Fruit fly (Drosophila melanogaster) whole organism, embryonic: Measurements from ENCODE around the gene CG4576.

Experiments used
- Abd-B ChIP-seq: fragments of 200-800 bp; sonication (Bioruptor generic); optimal IDR thresholded peaks from 2 replicates; lab custom pipeline; 2018; ENCODE audit warnings: missing biosample characterization, mild to moderate bottlenecking, missing genetic modification characterization, moderate library complexity
- Blimp-1 ChIP-seq: fragments of 200-800 bp; sonication (Bioruptor generic); optimal IDR thresholded peaks from 3 replicates; lab custom pipeline; 2018; ENCODE audit warnings: missing biosample characterization, missing genetic modification characterization, mild to moderate bottlenecking, moderate library complexity, missing genetic modification reagents
- CG1024 ChIP-seq: fragments of 200-800 bp; sonication (Bioruptor generic); IDR thresholded peaks from 2 replicates; pipeline ENCODE4 v1.3.6; 2022; ENCODE audit warnings: missing biosample characterization, missing genetic modification characterization
- CG10267 ChIP-seq: fragments of 200-800 bp; sonication (Bioruptor generic); optimal IDR thresholded peaks from 2 replicates; lab custom pipeline; 2018; ENCODE audit warnings: missing biosample characterization, mild to moderate bottlenecking, missing genetic modification characterization, moderate library complexity
- CG10654 ChIP-seq: fragments of 200-800 bp; sonication (Bioruptor generic); optimal IDR thresholded peaks from 2 replicates; lab custom pipeline; 2016; ENCODE audit warnings: missing biosample characterization, missing genetic modification characterization
- CG11398 ChIP-seq: fragments of 200-800 bp; sonication (Bioruptor generic); optimal IDR thresholded peaks from 2 replicates; lab custom pipeline; 2016; ENCODE audit warnings: missing biosample characterization, missing genetic modification characterization
- CG12391 ChIP-seq: fragments of 200-800 bp; sonication (Bioruptor generic); optimal IDR thresholded peaks from 3 replicates; lab custom pipeline; 2018; ENCODE audit warnings: missing biosample characterization, mild to moderate bottlenecking, missing genetic modification characterization, moderate library complexity
- CG13424 ChIP-seq: fragments of 200-800 bp; sonication (Bioruptor generic); optimal IDR thresholded peaks from 2 replicates; lab custom pipeline; 2019; ENCODE audit warnings: missing biosample characterization, mild to moderate bottlenecking, missing genetic modification characterization, moderate library complexity
- CG14014 ChIP-seq: fragments of 200-800 bp; sonication (Bioruptor generic); IDR thresholded peaks from 2 replicates; pipeline ENCODE4 v1.3.6; 2022; ENCODE audit warnings: missing biosample characterization, missing genetic modification characterization
- CG14441 ChIP-seq: fragments of 200-800 bp; sonication (Bioruptor generic); IDR thresholded peaks from 2 replicates; pipeline ENCODE4 v1.3.6; 2022; ENCODE audit warnings: missing biosample characterization, missing genetic modification characterization
- CG17359 ChIP-seq: fragments of 200-800 bp; sonication (Bioruptor generic); optimal IDR thresholded peaks from 3 replicates; lab custom pipeline; 2018; ENCODE audit warnings: missing biosample characterization, mild to moderate bottlenecking, missing genetic modification characterization, moderate library complexity
- CG17568 ChIP-seq: fragments of 200-800 bp; sonication (Bioruptor generic); optimal IDR thresholded peaks from 2 replicates; lab custom pipeline; 2018; ENCODE audit warnings: missing biosample characterization, mild to moderate bottlenecking, missing genetic modification characterization, moderate library complexity
- CG17912 ChIP-seq: fragments of 200-800 bp; sonication (Bioruptor generic); optimal IDR thresholded peaks from 2 replicates; lab custom pipeline; 2018; ENCODE audit warnings: missing biosample characterization, mild to moderate bottlenecking, missing genetic modification characterization
- CG2202 ChIP-seq: fragments of 200-800 bp; sonication (Bioruptor generic); optimal IDR thresholded peaks from 2 replicates; lab custom pipeline; 2018; ENCODE audit warnings: missing biosample characterization, mild to moderate bottlenecking, missing genetic modification characterization
- CG3726 ChIP-seq: fragments of 200-800 bp; sonication (Bioruptor generic); IDR thresholded peaks from 3 replicates; pipeline ENCODE4, ENCODE4 v1.3.6; 2022; ENCODE audit warnings: missing biosample characterization, missing genetic modification characterization
- CG7963 ChIP-seq: fragments of 200-800 bp; sonication (Bioruptor generic); IDR thresholded peaks from 3 replicates; pipeline ENCODE4 v1.3.6; 2022; ENCODE audit warnings: missing biosample characterization, missing genetic modification characterization; ENCODE audit not compliant: partially characterized antibody
- CG8944 ChIP-seq: fragments of 200-800 bp; sonication (Bioruptor generic); optimal IDR thresholded peaks from 3 replicates; lab custom pipeline; 2016; ENCODE audit warnings: missing biosample characterization, missing genetic modification characterization
- CG9797 ChIP-seq: fragments of 200-800 bp; sonication (Bioruptor generic); optimal IDR thresholded peaks from 3 replicates; lab custom pipeline; 2018; ENCODE audit warnings: missing biosample characterization, mild to moderate bottlenecking, missing genetic modification characterization
- Dip3 ChIP-seq: fragments of 200-800 bp; sonication (Bioruptor generic); optimal IDR thresholded peaks from 3 replicates; lab custom pipeline; 2016; ENCODE audit warnings: missing biosample characterization, missing genetic modification characterization
- Drgx ChIP-seq: fragments of 200-800 bp; sonication (Bioruptor generic); IDR thresholded peaks from 2 replicates; pipeline ENCODE4 v1.3.6; 2022; ENCODE audit warnings: missing biosample characterization, missing genetic modification characterization
- Lpt ChIP-seq: fragments of >200 bp; optimal IDR thresholded peaks from 2 replicates; lab custom pipeline; 2018; ENCODE audit warnings: missing biosample characterization, missing genetic modification characterization
- MESR4 ChIP-seq: fragments of 200-800 bp; sonication (Bioruptor generic); optimal IDR thresholded peaks from 2 replicates; lab custom pipeline; 2018; ENCODE audit warnings: missing biosample characterization, mild to moderate bottlenecking, missing genetic modification characterization, moderate library complexity
- Mrtf ChIP-seq: fragments of 200-800 bp; sonication (Bioruptor generic); IDR thresholded peaks from 3 replicates; pipeline ENCODE4 v1.3.6; 2022; ENCODE audit warnings: missing biosample characterization, missing genetic modification characterization
- NK7.1 ChIP-seq: fragments of 200-800 bp; sonication (Bioruptor generic); optimal IDR thresholded peaks from 3 replicates; lab custom pipeline; 2016; ENCODE audit warnings: missing biosample characterization, missing genetic modification characterization
- Neu2 ChIP-seq: fragments of 200-800 bp; sonication (Bioruptor generic); optimal IDR thresholded peaks from 3 replicates; lab custom pipeline; 2016; ENCODE audit warnings: missing biosample characterization, missing genetic modification characterization, borderline replicate concordance
- Optix ChIP-seq: fragments of 200-800 bp; sonication (Bioruptor generic); IDR thresholded peaks from 3 replicates; pipeline ENCODE4 v1.3.6; 2022; ENCODE audit warnings: missing biosample characterization, missing genetic modification characterization
- PHDP ChIP-seq: fragments of 200-800 bp; sonication (Bioruptor generic); optimal IDR thresholded peaks from 3 replicates; lab custom pipeline; 2018; ENCODE audit warnings: missing biosample characterization, mild to moderate bottlenecking, missing genetic modification characterization, moderate library complexity
- Pdp1 ChIP-seq, 2 experiments: fragments of 200-800 bp; sonication (Bioruptor generic); optimal IDR thresholded peaks; 3 replicates each; lab custom pipeline; 2016; ENCODE audit warnings: missing biosample characterization in 2 of 2, missing genetic modification characterization in 2 of 2, mild to moderate bottlenecking in 1 of 2, moderate library complexity in 1 of 2
- Sox102F ChIP-seq: fragments of 200-800 bp; sonication (Bioruptor generic); optimal IDR thresholded peaks from 2 replicates; lab custom pipeline; 2018; ENCODE audit warnings: missing biosample characterization, mild to moderate bottlenecking, missing genetic modification characterization, moderate library complexity
- Ssrp ChIP-seq: fragments of 200-800 bp; sonication (Bioruptor generic); optimal IDR thresholded peaks from 2 replicates; lab custom pipeline; 2018; ENCODE audit warnings: missing biosample characterization, mild to moderate bottlenecking, missing genetic modification characterization, moderate library complexity
- ab ChIP-seq: fragments of 200-800 bp; sonication (Bioruptor generic); optimal IDR thresholded peaks from 2 replicates; lab custom pipeline; 2016; ENCODE audit warnings: missing biosample characterization, missing genetic modification characterization
- amos ChIP-seq: fragments of 200-800 bp; sonication (Bioruptor generic); IDR thresholded peaks from 2 replicates; pipeline ENCODE4 v1.3.6; 2022; ENCODE audit warnings: missing biosample characterization, missing genetic modification characterization; ENCODE audit not compliant: partially characterized antibody
- crc ChIP-seq: fragments of 200-800 bp; sonication (Bioruptor generic); optimal IDR thresholded peaks from 2 replicates; lab custom pipeline; 2016; ENCODE audit warnings: missing biosample characterization, missing genetic modification characterization
- gsb ChIP-seq: fragments of 200-800 bp; sonication (Bioruptor generic); IDR thresholded peaks from 2 replicates; pipeline ENCODE4 v1.3.6; 2022; ENCODE audit warnings: missing biosample characterization, missing genetic modification characterization
- jigr1 ChIP-seq: fragments of 200-800 bp; sonication (Bioruptor generic); IDR thresholded peaks from 3 replicates; pipeline ENCODE4 v1.3.6; 2022; ENCODE audit warnings: missing biosample characterization, missing genetic modification characterization
- ken ChIP-seq: fragments of 200-800 bp; sonication (Bioruptor generic); IDR thresholded peaks from 3 replicates; pipeline ENCODE4 v1.3.6; 2022; ENCODE audit warnings: missing biosample characterization, missing genetic modification characterization
- knrl ChIP-seq: fragments of 200-800 bp; sonication (Bioruptor generic); IDR thresholded peaks from 3 replicates; pipeline ENCODE4 v1.3.6; 2022; ENCODE audit warnings: missing biosample characterization, missing genetic modification characterization; ENCODE audit not compliant: partially characterized antibody
- luna ChIP-seq: fragments of 200-800 bp; sonication (Bioruptor generic); optimal IDR thresholded peaks from 2 replicates; lab custom pipeline; 2016; ENCODE audit warnings: missing biosample characterization, missing genetic modification characterization
- odd ChIP-seq: fragments of 200-800 bp; sonication (Bioruptor generic); optimal IDR thresholded peaks from 2 replicates; lab custom pipeline; 2017; ENCODE audit warnings: missing biosample characterization, mild to moderate bottlenecking, missing genetic modification characterization
- onecut ChIP-seq: fragments of 200-800 bp; sonication (Bioruptor generic); IDR thresholded peaks from 2 replicates; pipeline ENCODE4 v1.3.6; 2022; ENCODE audit warnings: missing biosample characterization, missing genetic modification characterization
- org-1 ChIP-seq: fragments of 200-800 bp; sonication (Bioruptor generic); optimal IDR thresholded peaks from 2 replicates; lab custom pipeline; 2017; ENCODE audit warnings: missing biosample characterization, missing genetic modification characterization
- pnt ChIP-seq: fragments of 200-800 bp; sonication (Bioruptor generic); optimal IDR thresholded peaks from 3 replicates; lab custom pipeline; 2016; ENCODE audit warnings: missing biosample characterization, missing genetic modification characterization
- pum ChIP-seq: fragments of 200-800 bp; sonication (Bioruptor generic); optimal IDR thresholded peaks from 2 replicates; lab custom pipeline; 2016; ENCODE audit warnings: missing biosample characterization, missing genetic modification characterization
- rib ChIP-seq: fragments of 200-800 bp; sonication (Bioruptor generic); IDR thresholded peaks from 2 replicates; pipeline ENCODE4 v1.3.6; 2022; ENCODE audit warnings: missing biosample characterization, missing genetic modification characterization
- sima ChIP-seq: fragments of 200-800 bp; sonication (Bioruptor generic); optimal IDR thresholded peaks from 2 replicates; lab custom pipeline; 2016; ENCODE audit warnings: missing biosample characterization, missing genetic modification characterization
- tap ChIP-seq: fragments of 200-800 bp; optimal IDR thresholded peaks from 3 replicates; lab custom pipeline; 2019; ENCODE audit warnings: missing biosample characterization, mild to moderate bottlenecking, missing genetic modification characterization, moderate library complexity
- tgo ChIP-seq: fragments of 200-800 bp; sonication (Bioruptor generic); IDR thresholded peaks from 3 replicates; pipeline ENCODE4 v1.3.6; 2022; ENCODE audit warnings: missing biosample characterization, missing genetic modification characterization
- tio ChIP-seq: fragments of 200-800 bp; sonication (Bioruptor generic); optimal IDR thresholded peaks from 2 replicates; lab custom pipeline; 2017; ENCODE audit warnings: missing biosample characterization, missing genetic modification characterization, inconsistent platforms
- zfh1 ChIP-seq: fragments of 200-800 bp; sonication (Bioruptor generic); IDR thresholded peaks from 3 replicates; pipeline ENCODE4 v1.3.6; 2022; ENCODE audit warnings: missing biosample characterization, missing genetic modification characterization

The CG4576 gene

dm6 chr3R:15836864-15837824 is 11.6 kb downstream of the CG4576 start, which contains the start of the genes ND-23 and spn-E (continued):
- TF ChIP-seq NK7.1 (no peak), CG14441 (GFP tag; lab: Robert Waterston, UW) (no peak), MESR4 (GFP tag; lab: Kevin White, UChicago) (peak; percentile 81), CG17359 (peak; percentile 28), knrl (GFP tag; lab: Robert Waterston, UW) (peak; percentile 86), tap (no peak), CG1024 (GFP tag; lab: Robert Waterston, UW) (no peak), crc (no peak), sima (GFP tag; lab: Kevin White, UChicago) (no peak), CG11398 (GFP tag; lab: Kevin White, UChicago) (no peak), odd (no peak), onecut (GFP tag; lab: Robert Waterston, UW) (no peak), pum (GFP tag; lab: Kevin White, UChicago) (no peak), CG9797 (GFP tag; lab: Kevin White, UChicago) (no peak), Optix (GFP tag; lab: Robert Waterston, UW) (no peak), gsb (GFP tag; lab: Robert Waterston, UW) (no peak), CG8944 (GFP tag; lab: Kevin White, UChicago) (no peak), Ssrp (tag; lab: Kevin White, UChicago) (peak; percentile 54), ab (GFP tag; lab: Kevin White, UChicago) (no peak), CG17912 (GFP tag; lab: Kevin White, UChicago) (no peak), CG3726 (GFP tag; lab: Robert Waterston, UW) (no peak), Abd-B (GFP tag; lab: Kevin White, UChicago) (peak; percentile 46), tio (GFP tag; lab: Kevin White, UChicago) (no peak), zfh1 (GFP tag; lab: Robert Waterston, UW) (no peak; the same call in 2 of the 3 replicates), tgo (peak; percentile 66), CG17568 (GFP tag; lab: Kevin White, UChicago) (no peak), CG14014 (GFP tag; lab: Robert Waterston, UW) (no peak), Lpt (no peak), CG12391 (tag; lab: Kevin White, UChicago) (peak; percentile 83), Blimp-1 (no peak), Sox102F (GFP tag; lab: Kevin White, UChicago) (peak; percentile 59), rib (GFP tag; lab: Robert Waterston, UW) (no peak), PHDP (no peak), org-1 (GFP tag; lab: Kevin White, UChicago) (no peak), CG10654 (peak; percentile 27), ken (GFP tag; lab: Robert Waterston, UW) (0 out of 3 replicates have a peak, but pooled peaks have one; percentile 47), luna (no peak), CG10267 (tag; lab: Kevin White, UChicago) (peak; percentile 93), Dip3 (GFP tag; lab: Kevin White, UChicago) (no peak), Drgx (GFP tag; lab: Robert Waterston, UW) (0 out of 2 replicates have a peak, but pooled peaks have one; percentile 23), Pdp1 (GFP tag; optimal IDR thresholded peaks at IDR 0.05; lab: Kevin White, UChicago) (peak in 1 of 2 experiments; percentile 99), Mrtf (GFP tag; lab: Robert Waterston, UW) (no peak), CG2202 (tag; lab: Kevin White, UChicago) (no peak), CG7963 (0 out of 3 replicates have a peak, but pooled peaks have one; percentile 7), Neu2 (GFP tag; lab: Kevin White, UChicago) (no peak), CG13424 (tag; lab: Kevin White, UChicago) (peak; percentile 67), jigr1 (no peak), pnt (GFP tag; lab: Kevin White, UChicago) (no peak), amos (peak; percentile 69)
